Worm (Caenorhabditis elegans) whole organism, midembryonic: ENCODE measurements around the gene spp-9.

Source experiments
- T22C8.4 ChIP-seq: fragments of 200-800 bp; sonication (Bioruptor generic); IDR thresholded peaks from 2 replicates; pipeline ENCODE4 v1.3.6; 2022; ENCODE audit warnings: missing genetic modification characterization, missing compliant biosample characterization
- cog-1 ChIP-seq: sonication (generic microtip); optimal IDR thresholded peaks from 2 replicates; lab custom pipeline; 2016; ENCODE audit warnings: missing genetic modification characterization, missing compliant biosample characterization
- flt-1 ChIP-seq: fragments of 200-800 bp; sonication (Bioruptor generic); IDR thresholded peaks from 2 replicates; pipeline ENCODE4 v1.3.6; 2022; ENCODE audit warnings: missing genetic modification characterization, missing compliant biosample characterization
- klf-2 ChIP-seq: fragments of 200-800 bp; sonication (Bioruptor generic); conservative IDR thresholded peaks from 2 replicates; pipeline ENCODE4 v1.3.6; 2022; ENCODE audit warnings: missing genetic modification reagents, missing genetic modification characterization, missing compliant biosample characterization
- med-1 ChIP-seq: sonication (generic microtip); optimal IDR thresholded peaks from 2 replicates; lab custom pipeline; 2017; ENCODE audit warnings: missing genetic modification characterization, mild to moderate bottlenecking, missing compliant biosample characterization, antibody characterized with exemption, missing genetic modification reagents; ENCODE audit not compliant: insufficient read depth
- ref-1 ChIP-seq: fragments of 200-800 bp; sonication (Bioruptor generic); conservative IDR thresholded peaks from 2 replicates; pipeline ENCODE4 v1.3.6; 2022; ENCODE audit warnings: missing genetic modification reagents, missing genetic modification characterization, missing compliant biosample characterization
- tab-1 ChIP-seq: fragments of 200-800 bp; sonication (Bioruptor generic); IDR thresholded peaks from 2 replicates; pipeline ENCODE4 v1.3.6; 2022; ENCODE audit warnings: missing genetic modification characterization, missing compliant biosample characterization
- ztf-23 ChIP-seq: fragments of 200-800 bp; sonication (Bioruptor generic); IDR thresholded peaks from 2 replicates; pipeline ENCODE4 v1.3.6; 2022; ENCODE audit warnings: missing genetic modification reagents, missing genetic modification characterization, missing compliant biosample characterization
- ztf-29 ChIP-seq: fragments of 200-800 bp; sonication (Bioruptor generic); IDR thresholded peaks from 2 replicates; pipeline ENCODE4 v1.3.6; 2022; ENCODE audit warnings: missing genetic modification reagents, missing genetic modification characterization, missing compliant biosample characterization

spp-9 gene

ce11 chrX:11464271-11465103 is 23.1 kb upstream of the spp-9 start:
- TF ChIP-seq flt-1 (GFP tag; lab: Robert Waterston, UW) = no peak

- TF ChIP-seq ztf-23 (GFP tag; lab: Robert Waterston, UW) = no peak
- no peak for TF ChIP-seq med-1 (GFP tag; lab: Kevin White, UChicago)
- no peak for TF ChIP-seq T22C8.4 (GFP tag; lab: Robert Waterston, UW)
- TF ChIP-seq tab-1 (GFP tag; lab: Robert Waterston, UW) = no peak
- TF ChIP-seq ztf-29 = no peak
- no peak for TF ChIP-seq cog-1 (tag; lab: Kevin White, UChicago)
- TF ChIP-seq flt-1 (GFP tag; lab: Robert Waterston, UW) = no peak
- no peak for TF ChIP-seq klf-2 (GFP tag; lab: Robert Waterston, UW)
- no peak for TF ChIP-seq ref-1
Measured at ce11 chrX:11465215-11465614, 22.4 kb upstream of the spp-9 start, which contains the start of gene lin-14. Gene lin-14, plus strand, starts transcription at chrX:11465560.

- TF ChIP-seq tab-1 (GFP tag; lab: Robert Waterston, UW) (no peak), ztf-29 (no peak)
Measured at ce11 chrX:11466444-11467319, 20.9 kb upstream of the spp-9 start.

ce11 chrX:11467320-11467732 is 20.3 kb upstream of the spp-9 start:
- no peak for TF ChIP-seq ztf-29
- TF ChIP-seq flt-1 (GFP tag; lab: Robert Waterston, UW) = no peak
- no peak for TF ChIP-seq klf-2 (GFP tag; lab: Robert Waterston, UW)
- peak; percentile 53 for TF ChIP-seq cog-1 (tag; lab: Kevin White, UChicago)

ce11 chrX:11468814-11469213 is 18.8 kb upstream of the spp-9 start:
- TF ChIP-seq T22C8.4 (GFP tag; lab: Robert Waterston, UW) = no peak
- no peak for TF ChIP-seq ztf-29
- TF ChIP-seq tab-1 (GFP tag; lab: Robert Waterston, UW) = no peak
- TF ChIP-seq cog-1 (tag; lab: Kevin White, UChicago) = no peak
- no peak for TF ChIP-seq med-1 (GFP tag; lab: Kevin White, UChicago)
- TF ChIP-seq ztf-23 (GFP tag; lab: Robert Waterston, UW) = no peak
- no peak for TF ChIP-seq klf-2 (GFP tag; lab: Robert Waterston, UW)
- no peak for TF ChIP-seq flt-1 (GFP tag; lab: Robert Waterston, UW)
- TF ChIP-seq ref-1 = no peak

- TF ChIP-seq T22C8.4 (GFP tag; lab: Robert Waterston, UW) (no peak), flt-1 (GFP tag; lab: Robert Waterston, UW) (no peak), med-1 (GFP tag; lab: Kevin White, UChicago) (no peak), klf-2 (GFP tag; lab: Robert Waterston, UW) (no peak), ztf-23 (GFP tag; lab: Robert Waterston, UW) (no peak), ztf-29 (no peak), cog-1 (tag; lab: Kevin White, UChicago) (no peak), tab-1 (GFP tag; lab: Robert Waterston, UW) (no peak), ref-1 (no peak)
Measured at ce11 chrX:11469600-11469999, 18.0 kb upstream of the spp-9 start.

ce11 chrX:11471409-11471808 is 16.2 kb upstream of the spp-9 start:
- TF ChIP-seq ztf-29 (no peak), cog-1 (tag; lab: Kevin White, UChicago) (no peak), med-1 (GFP tag; lab: Kevin White, UChicago) (no peak), klf-2 (GFP tag; lab: Robert Waterston, UW) (no peak), T22C8.4 (GFP tag; lab: Robert Waterston, UW) (no peak), ref-1 (no peak), ztf-23 (GFP tag; lab: Robert Waterston, UW) (no peak), flt-1 (GFP tag; lab: Robert Waterston, UW) (no peak), tab-1 (GFP tag; lab: Robert Waterston, UW) (no peak)

- TF ChIP-seq ref-1 (no peak), ztf-29 (no peak)
Measured at ce11 chrX:11471893-11472292, 15.7 kb upstream of the spp-9 start.

ce11 chrX:11472407-11472806 is 15.2 kb upstream of the spp-9 start:
- TF ChIP-seq T22C8.4 (GFP tag; lab: Robert Waterston, UW) (no peak), ztf-29 (no peak), flt-1 (GFP tag; lab: Robert Waterston, UW) (no peak), med-1 (GFP tag; lab: Kevin White, UChicago) (no peak)
